Fruit fly (Drosophila melanogaster): ENCODE measurements around the gene cana.

Gene cana

dm6 chr2L:11222079-11222478 is 47.5 kb upstream of the cana start:
- TF ChIP-seq sage (GFP tag; optimal IDR thresholded peaks at IDR 0.05) (peak; percentile 51), Dfd (GFP tag; optimal IDR thresholded peaks at IDR 0.05) (no peak), sv (GFP tag; optimal IDR thresholded peaks at IDR 0.05) (no peak), HLH106 (tag; optimal IDR thresholded peaks at IDR 0.05) (peak; percentile 70), Jra (GFP tag; optimal IDR thresholded peaks at IDR 0.05) (peak; percentile 4), Hnf4 (GFP tag; optimal IDR thresholded peaks at IDR 0.05) (peak; percentile 65), OdsH (GFP tag; optimal IDR thresholded peaks at IDR 0.05) (peak; percentile 71), rgr (GFP tag; optimal IDR thresholded peaks at IDR 0.05) (peak; percentile 77), foxo (GFP tag; optimal IDR thresholded peaks at IDR 0.05) (peak in 1 of 2 experiments; percentile 79), Vsx2 (GFP tag; optimal IDR thresholded peaks at IDR 0.05; ENCODE audit: partially characterized antibody) (no peak), fru (GFP tag; optimal IDR thresholded peaks at IDR 0.05) (peak; percentile 78), lola (GFP tag; optimal IDR thresholded peaks at IDR 0.05) (no peak), Abd-B (GFP tag; optimal IDR thresholded peaks at IDR 0.05) (no peak), CG9705 (GFP tag; optimal IDR thresholded peaks at IDR 0.05) (peak; percentile 9), psq (GFP tag; optimal IDR thresholded peaks at IDR 0.05) (peak; percentile 81), Sp1 (GFP tag; optimal IDR thresholded peaks at IDR 0.05) (peak; percentile 74), br (GFP tag; optimal IDR thresholded peaks at IDR 0.05) (peak; percentile 63), CG32264 (GFP tag; optimal IDR thresholded peaks at IDR 0.05) (peak; percentile 4), h (GFP tag; optimal IDR thresholded peaks at IDR 0.05) (peak; percentile 69), woc (GFP tag; optimal IDR thresholded peaks at IDR 0.05) (peak; percentile 17), ey (GFP tag; optimal IDR thresholded peaks at IDR 0.05) (peak; percentile 77), Rel (GFP tag; optimal IDR thresholded peaks at IDR 0.05) (peak; percentile 11), Rel (tag; optimal IDR thresholded peaks at IDR 0.05) (no peak), Hr78 (GFP tag; optimal IDR thresholded peaks at IDR 0.05) (no peak), tai (GFP tag; optimal IDR thresholded peaks at IDR 0.05) (peak; percentile 39), brk (GFP tag; optimal IDR thresholded peaks at IDR 0.05) (peak; percentile 22), dmrt93B (GFP tag; optimal IDR thresholded peaks at IDR 0.05) (peak; percentile 33), usp (GFP tag; optimal IDR thresholded peaks at IDR 0.05) (no peak)

- TF ChIP-seq lola (GFP tag; optimal IDR thresholded peaks at IDR 0.05) (no peak), Abd-B (GFP tag; optimal IDR thresholded peaks at IDR 0.05) (no peak), CG32264 (GFP tag; optimal IDR thresholded peaks at IDR 0.05) (no peak), Dfd (GFP tag; optimal IDR thresholded peaks at IDR 0.05) (no peak), Hr83 (GFP tag; optimal IDR thresholded peaks at IDR 0.05; ENCODE audit: poor library complexity, severe bottlenecking) (no peak), rgr (GFP tag; optimal IDR thresholded peaks at IDR 0.05) (no peak), h (GFP tag; optimal IDR thresholded peaks at IDR 0.05) (no peak), woc (GFP tag; optimal IDR thresholded peaks at IDR 0.05) (no peak), Rel (GFP tag; optimal IDR thresholded peaks at IDR 0.05) (no peak), Rel (tag; optimal IDR thresholded peaks at IDR 0.05) (no peak), Hnf4 (GFP tag; optimal IDR thresholded peaks at IDR 0.05) (no peak), Mio (GFP tag; optimal IDR thresholded peaks at IDR 0.05) (no peak), jim (GFP tag; optimal IDR thresholded peaks at IDR 0.05) (no peak), sv (GFP tag; optimal IDR thresholded peaks at IDR 0.05) (no peak), dsf (GFP tag; optimal IDR thresholded peaks at IDR 0.05; ENCODE audit: borderline replicate concordance) (no peak), pan (optimal IDR thresholded peaks at IDR 0.05) (no peak), Dif (GFP tag; optimal IDR thresholded peaks at IDR 0.05; ENCODE audit: partially characterized antibody) (no peak), Myc (optimal IDR thresholded peaks at IDR 0.05) (no peak)
Measured at dm6 chr2L:11224443-11224842, 45.1 kb upstream of the cana start.

DNA sequence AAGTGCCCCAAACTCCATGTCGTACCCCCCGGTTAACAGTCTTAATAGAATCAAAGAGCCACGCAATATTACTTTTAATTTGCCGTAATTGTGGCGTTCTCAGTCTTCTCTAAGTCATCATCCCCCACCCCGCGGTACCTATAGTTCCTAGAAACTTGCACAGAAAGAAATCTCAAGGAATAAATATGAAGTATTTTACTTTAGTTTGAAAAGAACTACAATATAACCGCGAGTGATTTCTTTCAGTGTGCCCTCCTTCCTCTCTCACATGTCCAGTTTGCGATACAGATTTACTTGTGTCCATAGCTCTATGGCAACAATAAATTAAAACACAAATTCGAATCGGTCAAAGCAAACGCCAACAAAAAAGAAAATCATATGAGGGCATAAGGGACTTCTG is 43.5 kb upstream of the cana start:
- TF ChIP-seq sv (GFP tag; optimal IDR thresholded peaks at IDR 0.05): no peak
- TF ChIP-seq Hnf4 (GFP tag; optimal IDR thresholded peaks at IDR 0.05): no peak
- TF ChIP-seq fru (GFP tag; optimal IDR thresholded peaks at IDR 0.05): no peak

DNA sequence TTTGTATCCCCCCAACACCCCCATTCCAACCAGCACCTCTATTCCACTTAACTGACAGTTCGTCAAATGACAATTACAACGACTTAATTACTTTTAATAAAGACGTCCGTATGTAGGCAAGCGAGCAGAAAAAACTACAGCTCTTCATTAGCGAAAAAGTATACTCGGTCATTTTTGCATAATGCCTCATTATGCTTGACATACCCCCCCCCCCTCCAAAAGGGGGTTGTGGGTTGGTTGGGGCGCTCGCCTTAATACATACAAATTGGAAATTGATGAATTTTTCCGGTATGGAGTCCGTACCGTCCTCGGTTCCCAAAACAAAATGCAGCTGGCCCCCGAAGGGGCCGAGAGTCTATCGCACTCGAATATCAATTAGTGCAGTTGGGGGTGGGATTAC is 42.3 kb upstream of the cana start:
- TF ChIP-seq Dfd (GFP tag; optimal IDR thresholded peaks at IDR 0.05) (peak; percentile 51), tai (GFP tag; optimal IDR thresholded peaks at IDR 0.05) (no peak)

Data from whole organism, wandering third instar larva.